Fruit fly (Drosophila melanogaster): ENCODE measurements around the gene geko.

DNA sequence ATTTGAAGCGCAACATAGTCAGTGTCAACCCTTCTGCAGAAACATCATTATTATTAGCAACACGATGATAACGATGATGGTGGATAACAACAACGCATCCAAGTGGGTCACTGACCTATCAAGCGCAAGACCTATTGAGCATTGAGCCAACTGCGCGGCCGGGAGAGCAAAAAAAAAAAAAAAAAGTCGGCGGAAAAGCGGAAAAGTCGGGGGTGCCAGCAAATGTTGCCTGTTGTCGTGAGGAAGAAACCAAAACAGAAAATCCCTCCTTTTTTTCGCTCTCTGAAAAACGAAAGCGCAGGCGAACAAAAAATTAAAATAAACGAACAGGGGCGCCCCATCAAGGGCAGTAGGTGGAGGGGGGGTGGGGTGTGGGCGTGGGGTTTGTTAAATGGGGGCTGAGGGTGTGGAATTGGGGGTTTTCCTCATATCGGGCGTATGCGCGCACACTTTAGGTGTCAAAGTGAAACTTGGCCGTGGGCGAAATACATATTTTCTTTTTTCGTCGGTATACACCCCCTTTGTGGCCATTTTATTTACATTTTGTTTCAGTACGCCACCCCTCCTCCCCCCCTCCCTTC, 52.4 kb downstream of the geko start:
- TF ChIP-seq h (optimal IDR thresholded peaks at IDR 0.05) (no peak), ttk (optimal IDR thresholded peaks at IDR 0.05) (no peak), insv (optimal IDR thresholded peaks at IDR 0.05) (no peak), Myc (optimal IDR thresholded peaks at IDR 0.05) (no peak), Sin3A (optimal IDR thresholded peaks at IDR 0.05) (no peak), psq (optimal IDR thresholded peaks at IDR 0.05) (no peak)
